Worm (Caenorhabditis elegans) whole organism, young adult: ENCODE measurements around the gene M199.136.

Experiments
- F39B2.1 ChIP-seq: fragments of 200-800 bp; sonication (Bioruptor generic); IDR thresholded peaks from 2 replicates; pipeline ENCODE4 v1.3.6; 2022; ENCODE audit warnings: missing genetic modification reagents, missing genetic modification characterization, missing compliant biosample characterization
- F57A8.1 ChIP-seq: fragments of 200-800 bp; sonication (Bioruptor generic); optimal IDR thresholded peaks from 2 replicates; lab custom pipeline; 2018; ENCODE audit warnings: mild to moderate bottlenecking, missing genetic modification characterization, moderate library complexity, missing compliant biosample characterization
- ama-1 ChIP-seq, 3 experiments: fragments of 150-350 bp in 1 of 3; sonication (generic microtip) in 2 of 3; optimal IDR thresholded peaks; 2 replicates each; lab custom pipeline; 2014 to 2018; ENCODE audit warnings: missing biosample characterization in 2 of 3, missing genetic modification characterization in 2 of 3, missing genetic modification reagents in 2 of 3
- bed-1 ChIP-seq: fragments of 200-800 bp; sonication (Bioruptor generic); IDR thresholded peaks from 2 replicates; pipeline ENCODE4 v1.3.6; 2022; ENCODE audit warnings: missing genetic modification reagents, missing genetic modification characterization, missing compliant biosample characterization
- him-1 ChIP-seq: sonication (generic microtip); optimal IDR thresholded peaks from 2 replicates; lab custom pipeline; 2016; ENCODE audit warnings: missing genotype, missing genetic modification reagents, missing genetic modification characterization, missing compliant biosample characterization
- let-607 ChIP-seq, 2 experiments: fragments of 200-800 bp in 1 of 2; sonication (Bioruptor generic) in 1 of 2; sonication (generic microtip) in 1 of 2; optimal IDR thresholded peaks; 2 replicates each; lab custom pipeline; 2016 to 2018; ENCODE audit warnings: mild to moderate bottlenecking in 2 of 2, missing compliant biosample characterization in 2 of 2, missing genetic modification characterization in 2 of 2, moderate library complexity in 2 of 2, missing genotype in 1 of 2
- mcd-1 ChIP-seq: fragments of 200-800 bp; sonication (Bioruptor generic); IDR thresholded peaks from 2 replicates; pipeline ENCODE4 v1.3.6; 2022; ENCODE audit warnings: missing genetic modification reagents, missing genetic modification characterization, missing compliant biosample characterization
- mes-4 ChIP-seq: sonication (generic microtip); optimal IDR thresholded peaks from 2 replicates; lab custom pipeline; 2016; ENCODE audit warnings: missing genotype, missing genetic modification characterization, missing compliant biosample characterization
- pha-4 ChIP-seq: fragments of 150-350 bp; sonication (generic microtip); optimal IDR thresholded peaks from 2 replicates; lab custom pipeline; 2014; ENCODE audit warnings: missing biosample characterization, missing genetic modification reagents, missing genetic modification characterization
- rcor-1 ChIP-seq: fragments of 200-800 bp; sonication (Bioruptor generic); IDR thresholded peaks from 2 replicates; pipeline ENCODE4 v1.3.6; 2022; ENCODE audit warnings: missing genetic modification reagents, missing genetic modification characterization, missing compliant biosample characterization
- unc-62 ChIP-seq: fragments of 150-350 bp; optimal IDR thresholded peaks from 2 replicates; lab custom pipeline; 2014; ENCODE audit warnings: missing biosample characterization, missing genetic modification reagents, missing genetic modification characterization
- zim-3 ChIP-seq: sonication (generic microtip); optimal IDR thresholded peaks from 2 replicates; lab custom pipeline; 2017; ENCODE audit warnings: mild to moderate bottlenecking, missing genetic modification characterization, moderate library complexity, missing compliant biosample characterization
- ztf-22 ChIP-seq: fragments of 200-800 bp; sonication (Bioruptor generic); optimal IDR thresholded peaks from 2 replicates; lab custom pipeline; 2018; ENCODE audit warnings: mild to moderate bottlenecking, missing genetic modification characterization, moderate library complexity, missing compliant biosample characterization
- ztf-3 ChIP-seq: fragments of 200-800 bp; sonication (Bioruptor generic); optimal IDR thresholded peaks from 2 replicates; lab custom pipeline; 2018; ENCODE audit warnings: mild to moderate bottlenecking, missing genetic modification characterization, missing compliant biosample characterization

DNA sequence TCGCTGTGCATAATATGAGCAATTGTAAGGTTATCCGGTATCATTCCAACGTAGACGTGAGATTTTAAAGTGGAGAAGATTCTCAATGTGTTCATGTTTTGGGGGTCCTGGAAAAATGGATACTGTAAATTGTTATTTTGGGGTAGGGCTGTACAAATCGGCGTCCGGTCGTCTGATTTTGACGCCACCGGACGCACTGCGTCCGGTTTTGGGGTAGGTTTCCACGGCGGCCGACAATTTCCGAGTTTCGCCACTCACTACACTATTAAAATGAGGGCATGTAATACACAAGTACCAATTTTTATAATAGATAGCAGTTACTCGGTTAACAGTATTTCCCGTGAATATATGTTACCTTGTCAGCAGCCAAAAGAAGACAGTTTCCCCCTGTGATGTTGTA lies 50.0 kb downstream of the M199.136 start:
- no peak for TF ChIP-seq rcor-1
- TF ChIP-seq ztf-22 (GFP tag; lab: Kevin White, UChicago) = no peak
- no peak for TF ChIP-seq F39B2.1 (GFP tag; lab: Robert Waterston, UW)
- no peak for TF ChIP-seq bed-1 (GFP tag; lab: Robert Waterston, UW)
- TF ChIP-seq zim-3 (tag; lab: Kevin White, UChicago) = no peak
- TF ChIP-seq ama-1 (optimal IDR thresholded peaks at IDR 0.05; lab: Kevin White, UChicago) = no peak
- TF ChIP-seq ama-1 (GFP tag; optimal IDR thresholded peaks at IDR 0.05; lab: Kevin White, UChicago) = no peak
- TF ChIP-seq ztf-3 (GFP tag; lab: Kevin White, UChicago) = no peak
- TF ChIP-seq unc-62 (GFP tag; lab: Kevin White, UChicago) = no peak
- TF ChIP-seq mcd-1 = no peak
- no peak for TF ChIP-seq let-607 (tag; optimal IDR thresholded peaks at IDR 0.05; lab: Kevin White, UChicago)
- TF ChIP-seq mes-4 (tag; lab: Kevin White, UChicago) = no peak
- no peak for TF ChIP-seq him-1
- TF ChIP-seq pha-4 (tag; lab: Kevin White, UChicago) = no peak
- TF ChIP-seq F57A8.1 (GFP tag; lab: Kevin White, UChicago) = no peak
